Worm (Caenorhabditis elegans): ENCODE results near the gene yap-1.
A peak's percentile ranks its signal among the peaks of the same experiment; 100 is the strongest.

yap-1 gene

ce11 chrX:10686487-10686886 is 5.3 kb upstream of the yap-1 start:
- TF ChIP-seq ztf-23 (GFP tag; IDR thresholded peaks at IDR 0.05) = no peak
- no peak for TF ChIP-seq tab-1 (GFP tag; IDR thresholded peaks at IDR 0.05)
- TF ChIP-seq cog-1 (tag; optimal IDR thresholded peaks at IDR 0.05) = no peak
- TF ChIP-seq T22C8.4 (GFP tag; IDR thresholded peaks at IDR 0.05) = no peak
- no peak for TF ChIP-seq ztf-29 (GFP tag; IDR thresholded peaks at IDR 0.05)
- no peak for TF ChIP-seq ref-1 (GFP tag; conservative IDR thresholded peaks at IDR 0.05)
- TF ChIP-seq klf-2 (GFP tag; conservative IDR thresholded peaks at IDR 0.05) = no peak
- TF ChIP-seq flt-1 (GFP tag; IDR thresholded peaks at IDR 0.05) = no peak
- TF ChIP-seq med-1 (GFP tag; optimal IDR thresholded peaks at IDR 0.05; ENCODE audit: insufficient read depth) = no peak

ce11 chrX:10687317-10687716 is 4.4 kb upstream of the yap-1 start:
- TF ChIP-seq ztf-29 (GFP tag; IDR thresholded peaks at IDR 0.05) = no peak
- TF ChIP-seq ref-1 (GFP tag; conservative IDR thresholded peaks at IDR 0.05) = no peak
- TF ChIP-seq tab-1 (GFP tag; IDR thresholded peaks at IDR 0.05) = no peak
- no peak for TF ChIP-seq klf-2 (GFP tag; conservative IDR thresholded peaks at IDR 0.05)

- TF ChIP-seq cog-1 (tag; optimal IDR thresholded peaks at IDR 0.05) (no peak), ztf-29 (GFP tag; IDR thresholded peaks at IDR 0.05) (no peak), klf-2 (GFP tag; conservative IDR thresholded peaks at IDR 0.05) (no peak), ztf-23 (GFP tag; IDR thresholded peaks at IDR 0.05) (no peak)
Observed at ce11 chrX:10688311-10688710, 3.4 kb upstream of the yap-1 start.

- TF ChIP-seq T22C8.4 (GFP tag; IDR thresholded peaks at IDR 0.05) = no peak
- TF ChIP-seq med-1 (GFP tag; optimal IDR thresholded peaks at IDR 0.05; ENCODE audit: insufficient read depth) = no peak
- TF ChIP-seq klf-2 (GFP tag; conservative IDR thresholded peaks at IDR 0.05) = no peak
- TF ChIP-seq flt-1 (GFP tag; IDR thresholded peaks at IDR 0.05) = no peak
- TF ChIP-seq ref-1 (GFP tag; conservative IDR thresholded peaks at IDR 0.05) = no peak
- TF ChIP-seq tab-1 (GFP tag; IDR thresholded peaks at IDR 0.05) = no peak
- no peak for TF ChIP-seq ztf-23 (GFP tag; IDR thresholded peaks at IDR 0.05)
- no peak for TF ChIP-seq ztf-29 (GFP tag; IDR thresholded peaks at IDR 0.05)
- TF ChIP-seq cog-1 (tag; optimal IDR thresholded peaks at IDR 0.05) = no peak
Observed at ce11 chrX:10689729-10690128, 2.0 kb upstream of the yap-1 start.

ce11 chrX:10691232-10691631 is 511 bp upstream of the yap-1 start:
- TF ChIP-seq tab-1 (GFP tag; IDR thresholded peaks at IDR 0.05) = no peak
- TF ChIP-seq klf-2 (GFP tag; conservative IDR thresholded peaks at IDR 0.05) = no peak
- TF ChIP-seq cog-1 (tag; optimal IDR thresholded peaks at IDR 0.05) = no peak
- TF ChIP-seq ztf-29 (GFP tag; IDR thresholded peaks at IDR 0.05) = no peak
- TF ChIP-seq ref-1 (GFP tag; conservative IDR thresholded peaks at IDR 0.05) = no peak
- no peak for TF ChIP-seq T22C8.4 (GFP tag; IDR thresholded peaks at IDR 0.05)
- no peak for TF ChIP-seq ztf-23 (GFP tag; IDR thresholded peaks at IDR 0.05)
- no peak for TF ChIP-seq med-1 (GFP tag; optimal IDR thresholded peaks at IDR 0.05; ENCODE audit: insufficient read depth)
- no peak for TF ChIP-seq flt-1 (GFP tag; IDR thresholded peaks at IDR 0.05)

ce11 chrX:10692057-10692456 is 314 bp downstream of the yap-1 start:
- no peak for TF ChIP-seq flt-1 (GFP tag; IDR thresholded peaks at IDR 0.05)
- no peak for TF ChIP-seq klf-2 (GFP tag; conservative IDR thresholded peaks at IDR 0.05)
- TF ChIP-seq T22C8.4 (GFP tag; IDR thresholded peaks at IDR 0.05) = no peak
- no peak for TF ChIP-seq ref-1 (GFP tag; conservative IDR thresholded peaks at IDR 0.05)
- no peak for TF ChIP-seq tab-1 (GFP tag; IDR thresholded peaks at IDR 0.05)
- no peak for TF ChIP-seq cog-1 (tag; optimal IDR thresholded peaks at IDR 0.05)
- TF ChIP-seq ztf-29 (GFP tag; IDR thresholded peaks at IDR 0.05) = no peak
- TF ChIP-seq ztf-23 (GFP tag; IDR thresholded peaks at IDR 0.05) = no peak
- TF ChIP-seq med-1 (GFP tag; optimal IDR thresholded peaks at IDR 0.05; ENCODE audit: insufficient read depth) = no peak

ce11 chrX:10694248-10694647 is 2.5 kb downstream of the yap-1 start:
- TF ChIP-seq klf-2 (GFP tag; conservative IDR thresholded peaks at IDR 0.05) = no peak
- TF ChIP-seq med-1 (GFP tag; optimal IDR thresholded peaks at IDR 0.05; ENCODE audit: insufficient read depth) = no peak
- TF ChIP-seq tab-1 (GFP tag; IDR thresholded peaks at IDR 0.05) = no peak
- TF ChIP-seq cog-1 (tag; optimal IDR thresholded peaks at IDR 0.05) = no peak
- no peak for TF ChIP-seq flt-1 (GFP tag; IDR thresholded peaks at IDR 0.05)
- no peak for TF ChIP-seq ztf-23 (GFP tag; IDR thresholded peaks at IDR 0.05)
- TF ChIP-seq T22C8.4 (GFP tag; IDR thresholded peaks at IDR 0.05) = no peak
- TF ChIP-seq ref-1 (GFP tag; conservative IDR thresholded peaks at IDR 0.05) = no peak
- no peak for TF ChIP-seq ztf-29 (GFP tag; IDR thresholded peaks at IDR 0.05)

ce11 chrX:10694933-10695332 is 3.2 kb downstream of the yap-1 start, which contains the start of gene plpp-1.3:
Gene plpp-1.3 (plus strand): TSS chrX:10695312.
- TF ChIP-seq klf-2 (GFP tag; conservative IDR thresholded peaks at IDR 0.05) (no peak), ztf-23 (GFP tag; IDR thresholded peaks at IDR 0.05) (no peak), T22C8.4 (GFP tag; IDR thresholded peaks at IDR 0.05) (no peak), flt-1 (GFP tag; IDR thresholded peaks at IDR 0.05) (no peak), cog-1 (tag; optimal IDR thresholded peaks at IDR 0.05) (peak; percentile 3), tab-1 (GFP tag; IDR thresholded peaks at IDR 0.05) (no peak), ztf-29 (GFP tag; IDR thresholded peaks at IDR 0.05) (no peak)

- TF ChIP-seq klf-2 (GFP tag; conservative IDR thresholded peaks at IDR 0.05) = no peak
- no peak for TF ChIP-seq tab-1 (GFP tag; IDR thresholded peaks at IDR 0.05)
- no peak for TF ChIP-seq ztf-29 (GFP tag; IDR thresholded peaks at IDR 0.05)
- no peak for TF ChIP-seq T22C8.4 (GFP tag; IDR thresholded peaks at IDR 0.05)
- TF ChIP-seq med-1 (GFP tag; optimal IDR thresholded peaks at IDR 0.05; ENCODE audit: insufficient read depth) = no peak
- TF ChIP-seq cog-1 (tag; optimal IDR thresholded peaks at IDR 0.05) = no peak
- TF ChIP-seq ztf-23 (GFP tag; IDR thresholded peaks at IDR 0.05) = no peak
- no peak for TF ChIP-seq flt-1 (GFP tag; IDR thresholded peaks at IDR 0.05)
- TF ChIP-seq ref-1 (GFP tag; conservative IDR thresholded peaks at IDR 0.05) = no peak
Observed at ce11 chrX:10704329-10704728, 12.6 kb downstream of the yap-1 start.

ce11 chrX:10711769-10712168 is 20.0 kb downstream of the yap-1 start, which contains the start of gene rhgf-1:
Gene rhgf-1 (minus strand): TSS chrX:10711869.
- TF ChIP-seq klf-2 (GFP tag; conservative IDR thresholded peaks at IDR 0.05) = no peak

- TF ChIP-seq flt-1 (GFP tag; IDR thresholded peaks at IDR 0.05) (no peak), cog-1 (tag; optimal IDR thresholded peaks at IDR 0.05) (no peak), ref-1 (GFP tag; conservative IDR thresholded peaks at IDR 0.05) (no peak), tab-1 (GFP tag; IDR thresholded peaks at IDR 0.05) (no peak), med-1 (GFP tag; optimal IDR thresholded peaks at IDR 0.05; ENCODE audit: insufficient read depth) (no peak)
Observed at ce11 chrX:10717019-10717418, 25.3 kb downstream of the yap-1 start, which contains the start of gene T01C1.4. Gene T01C1.4 (minus strand): TSS chrX:10717119.
